Worm (Caenorhabditis elegans) whole organism, midembryonic: Measurements from ENCODE around the gene srbc-31.

Experiments
- T22C8.4 ChIP-seq: fragments of 200-800 bp; sonication (Bioruptor generic); IDR thresholded peaks from 2 replicates; pipeline ENCODE4 v1.3.6; 2022; ENCODE audit warnings: missing genetic modification characterization, missing compliant biosample characterization
- cog-1 ChIP-seq: sonication (generic microtip); optimal IDR thresholded peaks from 2 replicates; lab custom pipeline; 2016; ENCODE audit warnings: missing genetic modification characterization, missing compliant biosample characterization
- flt-1 ChIP-seq: fragments of 200-800 bp; sonication (Bioruptor generic); IDR thresholded peaks from 2 replicates; pipeline ENCODE4 v1.3.6; 2022; ENCODE audit warnings: missing genetic modification characterization, missing compliant biosample characterization
- klf-2 ChIP-seq: fragments of 200-800 bp; sonication (Bioruptor generic); conservative IDR thresholded peaks from 2 replicates; pipeline ENCODE4 v1.3.6; 2022; ENCODE audit warnings: missing genetic modification reagents, missing genetic modification characterization, missing compliant biosample characterization
- med-1 ChIP-seq: sonication (generic microtip); optimal IDR thresholded peaks from 2 replicates; lab custom pipeline; 2017; ENCODE audit warnings: missing genetic modification characterization, mild to moderate bottlenecking, missing compliant biosample characterization, antibody characterized with exemption, missing genetic modification reagents; ENCODE audit not compliant: insufficient read depth
- ref-1 ChIP-seq: fragments of 200-800 bp; sonication (Bioruptor generic); conservative IDR thresholded peaks from 2 replicates; pipeline ENCODE4 v1.3.6; 2022; ENCODE audit warnings: missing genetic modification reagents, missing genetic modification characterization, missing compliant biosample characterization
- tab-1 ChIP-seq: fragments of 200-800 bp; sonication (Bioruptor generic); IDR thresholded peaks from 2 replicates; pipeline ENCODE4 v1.3.6; 2022; ENCODE audit warnings: missing genetic modification characterization, missing compliant biosample characterization
- ztf-23 ChIP-seq: fragments of 200-800 bp; sonication (Bioruptor generic); IDR thresholded peaks from 2 replicates; pipeline ENCODE4 v1.3.6; 2022; ENCODE audit warnings: missing genetic modification reagents, missing genetic modification characterization, missing compliant biosample characterization
- ztf-29 ChIP-seq: fragments of 200-800 bp; sonication (Bioruptor generic); IDR thresholded peaks from 2 replicates; pipeline ENCODE4 v1.3.6; 2022; ENCODE audit warnings: missing genetic modification reagents, missing genetic modification characterization, missing compliant biosample characterization

The srbc-31 gene

DNA sequence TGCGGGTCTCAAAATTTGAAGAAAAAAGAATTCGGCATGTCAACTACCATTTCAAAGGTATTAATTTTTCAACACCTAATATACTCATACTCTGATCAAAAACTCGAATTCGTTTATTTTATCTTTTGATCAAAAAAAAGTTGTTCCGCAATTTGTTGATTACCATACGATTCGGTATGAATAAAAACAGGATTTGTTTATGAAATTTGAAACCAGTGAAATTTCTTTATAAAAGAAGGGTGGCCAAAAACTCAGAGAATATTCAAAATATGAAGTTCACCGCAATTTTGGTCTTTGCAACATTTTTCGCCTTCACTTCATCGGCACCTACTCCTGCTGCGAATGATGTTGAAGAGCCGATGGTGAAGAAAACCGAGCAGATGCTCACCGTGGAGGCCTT lies 24.6 kb upstream of the srbc-31 start, which contains the start of the genes C07G3.8 and C07G3.10:
C07G3.8 (minus strand) TSS at position 101 of the 400 bp plus-strand sequence.
C07G3.10 (plus strand) TSS at position 270 of the 400 bp plus-strand sequence.
- TF ChIP-seq cog-1 (tag; lab: Kevin White, UChicago) (no peak), klf-2 (GFP tag; lab: Robert Waterston, UW) (no peak), tab-1 (GFP tag; lab: Robert Waterston, UW) (no peak), med-1 (GFP tag; lab: Kevin White, UChicago) (no peak), T22C8.4 (no peak), ztf-29 (no peak), flt-1 (GFP tag; lab: Robert Waterston, UW) (no peak), ztf-23 (GFP tag; lab: Robert Waterston, UW) (no peak), ref-1 (GFP tag; lab: Robert Waterston, UW) (no peak)

DNA sequence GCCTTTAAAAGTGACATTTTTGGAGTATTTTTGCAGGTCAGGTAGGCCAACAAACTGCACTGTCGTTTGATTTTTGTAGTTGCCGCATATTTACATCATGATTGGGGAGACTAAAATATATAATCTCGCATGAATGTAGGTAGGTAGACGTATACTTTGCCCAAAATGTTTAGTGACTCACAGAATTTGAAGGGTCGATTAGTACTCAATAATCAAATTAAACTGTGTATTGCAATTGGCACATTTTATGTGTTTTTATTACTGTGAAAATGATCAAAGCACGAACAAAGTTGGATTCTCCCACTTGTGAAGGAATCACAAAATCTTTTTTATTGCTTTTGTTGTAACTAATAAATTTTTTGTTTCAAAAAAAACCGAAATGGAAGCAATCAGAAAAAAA lies 19.5 kb upstream of the srbc-31 start, which contains the start of gene C07G3.15:
C07G3.15 (minus strand) TSS at position 101 of the 400 bp plus-strand sequence.
- TF ChIP-seq flt-1 (GFP tag; lab: Robert Waterston, UW) (no peak), cog-1 (tag; lab: Kevin White, UChicago) (no peak), ztf-29 (no peak), T22C8.4 (no peak)

DNA sequence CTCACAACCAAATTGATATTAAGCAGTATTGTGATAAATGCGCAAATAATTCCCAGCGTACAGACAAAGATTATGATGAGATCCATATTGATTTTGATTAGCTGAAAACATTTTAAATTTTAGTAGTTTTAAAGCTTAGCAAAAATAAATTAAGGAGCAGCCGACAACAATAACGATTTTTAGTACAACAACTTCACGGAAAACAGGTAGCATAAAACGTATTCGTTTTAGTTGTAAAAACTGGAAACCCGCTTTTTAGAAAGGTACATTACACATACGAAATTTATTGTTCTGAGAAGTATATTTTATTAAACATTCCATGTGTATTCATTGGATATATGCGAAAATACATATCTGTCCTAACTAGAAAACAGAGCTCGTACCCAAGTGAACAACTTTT lies 13.0 kb upstream of the srbc-31 start, which contains the start of gene srbc-36:
srbc-36 (minus strand) TSS at position 101 of the 400 bp plus-strand sequence.
- TF ChIP-seq cog-1 (tag; lab: Kevin White, UChicago), result no peak
- TF ChIP-seq tab-1 (GFP tag; lab: Robert Waterston, UW), result no peak
- TF ChIP-seq ztf-23 (GFP tag; lab: Robert Waterston, UW), result no peak
- no peak for TF ChIP-seq flt-1 (GFP tag; lab: Robert Waterston, UW)
- no peak for TF ChIP-seq klf-2 (GFP tag; lab: Robert Waterston, UW)
- no peak for TF ChIP-seq ref-1 (GFP tag; lab: Robert Waterston, UW)
- no peak for TF ChIP-seq ztf-29
- TF ChIP-seq T22C8.4, result no peak
- TF ChIP-seq med-1 (GFP tag; lab: Kevin White, UChicago), result no peak

- TF ChIP-seq ztf-23 (GFP tag; lab: Robert Waterston, UW) (no peak), klf-2 (GFP tag; lab: Robert Waterston, UW) (no peak), cog-1 (tag; lab: Kevin White, UChicago) (no peak), T22C8.4 (no peak), ref-1 (GFP tag; lab: Robert Waterston, UW) (no peak), flt-1 (GFP tag; lab: Robert Waterston, UW) (no peak), tab-1 (GFP tag; lab: Robert Waterston, UW) (no peak), ztf-29 (no peak), med-1 (GFP tag; lab: Kevin White, UChicago) (no peak)
These were observed 9.5 kb upstream of the srbc-31 start, which contains the start of gene srbc-32 for ce11 chrV:3486857-3487256. Gene srbc-32, minus strand, starts transcription at chrV:3486957.

DNA sequence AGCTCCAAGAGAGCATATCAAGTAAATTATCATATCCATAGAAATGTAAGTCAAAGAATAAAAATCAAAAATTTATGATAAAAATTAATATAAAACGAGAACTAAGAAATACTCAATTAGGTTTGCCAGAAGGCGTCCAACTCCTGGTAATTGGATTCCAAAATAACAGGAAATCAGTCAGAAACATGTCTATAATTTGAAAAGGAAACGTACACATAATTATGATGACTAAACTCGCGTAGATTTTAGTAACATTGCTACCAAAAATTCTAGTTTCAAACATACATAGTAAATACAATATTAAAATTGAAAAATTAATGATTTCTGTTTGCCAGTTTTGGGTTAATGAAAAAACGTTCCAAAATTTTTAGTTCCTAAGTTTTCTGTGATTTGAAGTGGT lies 7.3 kb upstream of the srbc-31 start, which contains the start of gene srbc-33:
srbc-33 (minus strand) TSS at position 101 of the 400 bp plus-strand sequence.
- TF ChIP-seq klf-2 (GFP tag; lab: Robert Waterston, UW), result no peak
- TF ChIP-seq T22C8.4, result no peak
- TF ChIP-seq ztf-23 (GFP tag; lab: Robert Waterston, UW), result no peak
- no peak for TF ChIP-seq ref-1 (GFP tag; lab: Robert Waterston, UW)
- TF ChIP-seq med-1 (GFP tag; lab: Kevin White, UChicago), result no peak

ce11 chrV:3482550-3483002 lies 5.2 kb upstream of the srbc-31 start, which contains the start of gene lys-7:
Gene lys-7, minus strand, starts transcription at chrV:3482600.
- TF ChIP-seq cog-1 (tag; lab: Kevin White, UChicago) (no peak), med-1 (GFP tag; lab: Kevin White, UChicago) (no peak), flt-1 (GFP tag; lab: Robert Waterston, UW) (no peak), T22C8.4 (no peak), klf-2 (GFP tag; lab: Robert Waterston, UW) (no peak), ztf-23 (GFP tag; lab: Robert Waterston, UW) (no peak), tab-1 (GFP tag; lab: Robert Waterston, UW) (no peak), ztf-29 (no peak), ref-1 (GFP tag; lab: Robert Waterston, UW) (no peak)

- TF ChIP-seq cog-1 (tag; lab: Kevin White, UChicago), result no peak
- TF ChIP-seq med-1 (GFP tag; lab: Kevin White, UChicago), result no peak
- TF ChIP-seq klf-2 (GFP tag; lab: Robert Waterston, UW), result no peak
These were observed 3.0 kb upstream of the srbc-31 start, which contains the start of gene srbc-30 for ce11 chrV:3480346-3480745. Gene srbc-30, minus strand, starts transcription at chrV:3480446.

ce11 chrV:3476228-3476627 lies 1.2 kb downstream of the srbc-31 start:
- no peak for TF ChIP-seq klf-2 (GFP tag; lab: Robert Waterston, UW)
- TF ChIP-seq med-1 (GFP tag; lab: Kevin White, UChicago), result no peak
- no peak for TF ChIP-seq flt-1 (GFP tag; lab: Robert Waterston, UW)
- no peak for TF ChIP-seq T22C8.4
- TF ChIP-seq ztf-23 (GFP tag; lab: Robert Waterston, UW), result no peak
- no peak for TF ChIP-seq tab-1 (GFP tag; lab: Robert Waterston, UW)
- TF ChIP-seq ref-1 (GFP tag; lab: Robert Waterston, UW), result no peak
- no peak for TF ChIP-seq cog-1 (tag; lab: Kevin White, UChicago)
- TF ChIP-seq ztf-29, result no peak

- no peak for TF ChIP-seq ztf-29
- no peak for TF ChIP-seq ref-1 (GFP tag; lab: Robert Waterston, UW)
- no peak for TF ChIP-seq flt-1 (GFP tag; lab: Robert Waterston, UW)
- no peak for TF ChIP-seq tab-1 (GFP tag; lab: Robert Waterston, UW)
- no peak for TF ChIP-seq ztf-23 (GFP tag; lab: Robert Waterston, UW)
- no peak for TF ChIP-seq med-1 (GFP tag; lab: Kevin White, UChicago)
- no peak for TF ChIP-seq T22C8.4
- TF ChIP-seq cog-1 (tag; lab: Kevin White, UChicago), result no peak
- TF ChIP-seq klf-2 (GFP tag; lab: Robert Waterston, UW), result no peak
These were observed 2.4 kb downstream of the srbc-31 start, which contains the start of gene oac-2 for ce11 chrV:3475021-3475420. Gene oac-2, minus strand, starts transcription at chrV:3475121.
